Fruit fly (Drosophila melanogaster): ENCODE measurements around the gene LSm-4.

Gene LSm-4

dm6 chr2L:10387869-10388726, 16.9 kb downstream of the LSm-4 start, which contains the start of gene da (continued):
- TF ChIP-seq slbo (GFP tag; IDR thresholded peaks at IDR 0.05) (peak; percentile 74), chinmo (GFP tag; IDR thresholded peaks at IDR 0.05; ENCODE audit: partially characterized antibody) (0 out of 4 replicates have a peak, but pooled peaks have one; percentile 52), ttk (GFP tag; IDR thresholded peaks at IDR 0.05) (0 out of 2 replicates have a peak, but pooled peaks have one; percentile 19), Dp (GFP tag; optimal IDR thresholded peaks at IDR 0.05) (peak; percentile 14), otp (GFP tag; IDR thresholded peaks at IDR 0.05) (no peak; the same call in 2 of the 3 replicates), H15 (GFP tag; IDR thresholded peaks at IDR 0.05) (0 out of 3 replicates have a peak, but pooled peaks have one; percentile 13), vvl (GFP tag; IDR thresholded peaks at IDR 0.05) (peak; percentile 75), CG9727 (GFP tag; optimal IDR thresholded peaks at IDR 0.05) (peak; percentile 40), CG2202 (tag; optimal IDR thresholded peaks at IDR 0.05) (no peak), Adf1 (GFP tag; IDR thresholded peaks at IDR 0.05) (no peak), ara (GFP tag; IDR thresholded peaks at IDR 0.05) (no peak), CG31224 (GFP tag; IDR thresholded peaks at IDR 0.05) (peak; percentile 40; the same call in 1 of the 2 replicates), CG8478 (optimal IDR thresholded peaks at IDR 0.05) (no peak), zf30C (GFP tag; optimal IDR thresholded peaks at IDR 0.05) (no peak), NC2β (GFP tag; optimal IDR thresholded peaks at IDR 0.05) (peak; percentile 63), Poxn (GFP tag; IDR thresholded peaks at IDR 0.05) (no peak), h (optimal IDR thresholded peaks at IDR 0.05) (no peak), CG3995 (GFP tag; optimal IDR thresholded peaks at IDR 0.05) (peak; percentile 63), Blimp-1 (GFP tag; optimal IDR thresholded peaks at IDR 0.05) (no peak), row (GFP tag; IDR thresholded peaks at IDR 0.05) (peak; percentile 85), maf-S (GFP tag; optimal IDR thresholded peaks at IDR 0.05) (peak; percentile 42), Six4 (GFP tag; optimal IDR thresholded peaks at IDR 0.05) (peak; percentile 15), CG13894 (tag; optimal IDR thresholded peaks at IDR 0.05) (peak; percentile 53), nau (GFP tag; optimal IDR thresholded peaks at IDR 0.05) (no peak), CG9215 (GFP tag; IDR thresholded peaks at IDR 0.05) (no peak), BtbVII (GFP tag; optimal IDR thresholded peaks at IDR 0.05) (peak; percentile 19), disco-r (GFP tag; optimal IDR thresholded peaks at IDR 0.05) (no peak), CG10431 (GFP tag; optimal IDR thresholded peaks at IDR 0.05) (peak; percentile 4), sens (GFP tag) (peak; percentile 94), ato (GFP tag; IDR thresholded peaks at IDR 0.05; ENCODE audit: partially characterized antibody) (peak; percentile 17; the same call in 1 of the 2 replicates), Dek (tag; optimal IDR thresholded peaks at IDR 0.05) (peak; percentile 65), cad (GFP tag; optimal IDR thresholded peaks at IDR 0.05) (no peak), Hr78 (GFP tag; optimal IDR thresholded peaks at IDR 0.05) (peak in 1 of 2 experiments; percentile 8), Atf6 (GFP tag; IDR thresholded peaks at IDR 0.05) (peak; percentile 63), H2.0 (GFP tag; IDR thresholded peaks at IDR 0.05) (peak; percentile 60), NFAT (GFP tag; IDR thresholded peaks at IDR 0.05) (peak; percentile 58; the same call in 1 of the 2 replicates), TFAM (GFP tag; optimal IDR thresholded peaks at IDR 0.05) (no peak), CG7839 (tag; optimal IDR thresholded peaks at IDR 0.05) (peak; percentile 61)

dm6 chr2L:10386824-10387223, 18.2 kb downstream of the LSm-4 start:
- TF ChIP-seq Pdp1 (GFP tag; optimal IDR thresholded peaks at IDR 0.05) (peak in 1 of 2 experiments; percentile 93), cato (GFP tag; optimal IDR thresholded peaks at IDR 0.05; ENCODE audit: borderline replicate concordance) (no peak), HmgZ (tag; optimal IDR thresholded peaks at IDR 0.05) (no peak), MESR4 (GFP tag; optimal IDR thresholded peaks at IDR 0.05) (peak; percentile 49)

Data from whole organism, embryonic.